Worm (Caenorhabditis elegans) whole organism, L2 larva: ENCODE data around the gene kap-1.

Experiments used
- C34F6.9 ChIP-seq: fragments of 150-350 bp; optimal IDR thresholded peaks from 2 replicates; lab custom pipeline; 2014; ENCODE audit warnings: missing biosample characterization, missing genetic modification characterization
- egl-27 ChIP-seq: sonication (generic microtip); optimal IDR thresholded peaks from 3 replicates; lab custom pipeline; 2017; ENCODE audit warnings: missing biosample characterization, missing genetic modification reagents, missing genetic modification characterization
- elt-1 ChIP-seq: fragments of 150-350 bp; optimal IDR thresholded peaks from 2 replicates; lab custom pipeline; 2014; ENCODE audit warnings: missing biosample characterization, missing genetic modification characterization
- elt-3 ChIP-seq: sonication (generic microtip); optimal IDR thresholded peaks from 2 replicates; lab custom pipeline; 2017; ENCODE audit warnings: missing biosample characterization, missing genetic modification characterization
- mdl-1 ChIP-seq, 2 experiments: fragments of 150-350 bp in 1 of 2; sonication (generic microtip) in 1 of 2; optimal IDR thresholded peaks; 2 replicates each; lab custom pipeline; 2017; ENCODE audit warnings: missing biosample characterization in 2 of 2, missing genetic modification characterization in 2 of 2
- nhr-10 ChIP-seq: sonication (generic microtip); optimal IDR thresholded peaks from 2 replicates; lab custom pipeline; 2017; ENCODE audit warnings: missing biosample characterization, missing genetic modification characterization
- nhr-21 ChIP-seq: fragments of 150-350 bp; optimal IDR thresholded peaks from 2 replicates; lab custom pipeline; 2014; ENCODE audit warnings: missing biosample characterization, missing genetic modification characterization
- nhr-25 ChIP-seq: fragments of 150-350 bp; sonication (generic microtip); optimal IDR thresholded peaks from 3 replicates; lab custom pipeline; 2014; ENCODE audit warnings: missing biosample characterization, missing genetic modification characterization

- TF ChIP-seq elt-1 (tag; lab: Kevin White, UChicago) (no peak), nhr-10 (no peak), nhr-21 (no peak), mdl-1 (tag; optimal IDR thresholded peaks at IDR 0.05; lab: Kevin White, UChicago) (peak in 1 of 2 experiments; percentile 18), C34F6.9 (tag; lab: Kevin White, UChicago) (peak; percentile 56), elt-3 (tag; lab: Kevin White, UChicago) (no peak), nhr-25 (peak; percentile 33), egl-27 (tag; lab: Kevin White, UChicago) (no peak)
These were observed 46.1 kb upstream of the kap-1 start for ce11 chrIII:7292569-7292968.
